Fruit fly (Drosophila melanogaster): ENCODE measurements around the gene Tpt.

DNA sequence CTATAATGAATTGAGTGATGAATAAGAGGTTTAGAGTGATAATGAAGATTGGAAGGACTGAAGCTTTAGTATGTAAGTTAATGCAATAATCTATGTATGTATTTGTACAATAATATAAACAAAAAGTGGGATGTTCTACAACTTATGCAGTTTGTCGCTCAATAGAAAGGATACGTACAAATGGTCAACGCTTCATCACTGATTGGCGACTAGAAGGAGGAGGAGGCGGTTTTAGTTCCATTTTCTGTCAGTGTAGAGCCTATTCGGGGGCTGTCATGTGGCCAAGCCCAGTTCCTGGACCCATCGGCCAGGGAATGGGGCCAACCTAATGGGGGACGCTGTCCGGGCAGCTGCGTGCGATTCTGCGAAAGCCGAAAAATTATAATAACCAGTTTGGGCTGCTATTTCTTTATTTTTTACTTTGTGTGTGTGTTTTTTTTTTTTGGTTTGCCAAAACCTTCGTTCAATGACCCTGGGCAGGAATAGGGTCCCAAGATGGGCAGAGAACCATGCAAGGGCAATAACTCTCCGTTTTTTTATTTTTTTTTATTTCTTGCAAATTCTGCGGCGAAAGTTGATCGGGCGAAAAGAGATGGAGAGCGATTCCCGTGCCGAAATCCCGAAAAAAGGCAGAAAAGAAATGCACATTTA lies 36.3 kb downstream of the Tpt start:
- TF ChIP-seq usp (GFP tag; optimal IDR thresholded peaks at IDR 0.05) (no peak), CG8478 (optimal IDR thresholded peaks at IDR 0.05) (no peak)

Data from whole organism.